Fruit fly (Drosophila melanogaster): ENCODE results near the gene CG32109.

CG32109 gene

DNA sequence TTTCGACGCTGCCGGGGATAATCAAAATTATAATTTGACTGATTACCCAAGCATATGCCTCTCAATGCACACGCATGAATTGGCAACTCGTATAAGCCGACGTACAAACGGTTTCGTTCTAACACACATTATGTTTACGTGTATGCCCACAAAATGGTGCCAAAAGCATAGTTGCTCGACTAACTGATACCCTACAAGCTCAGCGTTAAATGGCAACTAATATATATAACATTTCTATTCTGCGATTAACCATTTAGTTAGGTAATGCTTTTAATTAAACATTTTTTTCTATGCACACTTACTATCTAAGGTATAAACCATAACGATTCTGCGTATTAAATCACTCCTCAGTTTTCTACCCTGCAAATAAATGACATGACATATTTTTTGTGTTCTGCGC is 24.4 kb upstream of the CG32109 start (continued):
- TF ChIP-seq Doc3 (GFP tag; IDR thresholded peaks at IDR 0.05; ENCODE audit: partially characterized antibody) (no peak), nau (GFP tag; optimal IDR thresholded peaks at IDR 0.05) (no peak), tll (GFP tag; optimal IDR thresholded peaks at IDR 0.05) (no peak), ewg (GFP tag; optimal IDR thresholded peaks at IDR 0.05) (peak; percentile 30), CG13624 (GFP tag; optimal IDR thresholded peaks at IDR 0.05) (no peak), jigr1 (GFP tag; IDR thresholded peaks at IDR 0.05) (no peak), tna (GFP tag; IDR thresholded peaks at IDR 0.05; ENCODE audit: partially characterized antibody) (peak; percentile 25; the same call in 1 of the 2 replicates), CG18599 (GFP tag; optimal IDR thresholded peaks at IDR 0.05) (no peak), D19A (tag; optimal IDR thresholded peaks at IDR 0.05) (peak; percentile 32), CG15269 (tag; optimal IDR thresholded peaks at IDR 0.05) (no peak), zf30C (GFP tag; optimal IDR thresholded peaks at IDR 0.05) (no peak), CG14441 (GFP tag; IDR thresholded peaks at IDR 0.05) (no peak), hb (GFP tag; IDR thresholded peaks at IDR 0.05; ENCODE audit: partially characterized antibody) (0 out of 3 replicates have a peak, but pooled peaks have one; percentile 52), CG12769 (tag; optimal IDR thresholded peaks at IDR 0.05) (no peak), D19B (GFP tag; optimal IDR thresholded peaks at IDR 0.05) (peak; percentile 57), croc (GFP tag; conservative IDR thresholded peaks at IDR 0.05) (no peak), sens (GFP tag) (peak; percentile 33), Opbp (GFP tag; IDR thresholded peaks at IDR 0.05; ENCODE audit: partially characterized antibody) (no peak), CG33213 (GFP tag; optimal IDR thresholded peaks at IDR 0.05) (no peak), ttk (GFP tag; IDR thresholded peaks at IDR 0.05) (no peak), CG17802 (tag; optimal IDR thresholded peaks at IDR 0.05) (no peak), CkIIα-i1 (GFP tag; IDR thresholded peaks at IDR 0.05) (no peak), scrt (GFP tag; optimal IDR thresholded peaks at IDR 0.05) (no peak), sima (GFP tag; optimal IDR thresholded peaks at IDR 0.05) (no peak), exex (tag; optimal IDR thresholded peaks at IDR 0.05) (no peak), CG16813 (GFP tag; IDR thresholded peaks at IDR 0.05; ENCODE audit: partially characterized antibody) (peak; percentile 56; the same call in 2 of the 3 replicates), CG15011 (GFP tag; optimal IDR thresholded peaks at IDR 0.05) (no peak), dmrt11E (tag; optimal IDR thresholded peaks at IDR 0.05) (peak; percentile 28), pan (optimal IDR thresholded peaks at IDR 0.05) (no peak), pan (GFP tag; optimal IDR thresholded peaks at IDR 0.05 in 1 of 2, IDR thresholded peaks at IDR 0.05 in 1 of 2) (no peak), lola (GFP tag; optimal IDR thresholded peaks at IDR 0.05) (peak in 1 of 3 experiments; percentile 21), Xbp1 (GFP tag; optimal IDR thresholded peaks at IDR 0.05) (no peak), lbe (GFP tag; optimal IDR thresholded peaks at IDR 0.05) (no peak), ab (GFP tag; optimal IDR thresholded peaks at IDR 0.05) (no peak), CG32532 (GFP tag; IDR thresholded peaks at IDR 0.05) (no peak), mld (GFP tag; IDR thresholded peaks at IDR 0.05; ENCODE audit: partially characterized antibody) (0 out of 3 replicates have a peak, but pooled peaks have one; percentile 62), z (GFP tag; IDR thresholded peaks at IDR 0.05) (no peak), Rx (GFP tag; IDR thresholded peaks at IDR 0.05) (no peak), CG2202 (tag; optimal IDR thresholded peaks at IDR 0.05) (no peak), CG9932 (GFP tag; IDR thresholded peaks at IDR 0.05) (no peak), CG11696 (GFP tag; IDR thresholded peaks at IDR 0.05) (no peak), CG5180 (GFP tag; optimal IDR thresholded peaks at IDR 0.05) (no peak), CG6765 (GFP tag; optimal IDR thresholded peaks at IDR 0.05) (no peak), vfl (GFP tag; optimal IDR thresholded peaks at IDR 0.05) (no peak), Hmx (GFP tag; optimal IDR thresholded peaks at IDR 0.05) (no peak), eve (GFP tag; optimal IDR thresholded peaks at IDR 0.05) (no peak), Gsc (GFP tag; IDR thresholded peaks at IDR 0.05) (no peak), hkb (optimal IDR thresholded peaks at IDR 0.05) (no peak), hkb (GFP tag; IDR thresholded peaks at IDR 0.05) (peak; percentile 16; the same call in 1 of the 2 replicates), abd-A (tag; optimal IDR thresholded peaks at IDR 0.05) (no peak), CG18262 (tag; optimal IDR thresholded peaks at IDR 0.05) (peak; percentile 29)
